Worm (Caenorhabditis elegans) whole organism, L4/young adult: ENCODE measurements around the gene Y43C5B.3.

Source experiments
- W03F9.2 ChIP-seq: fragments of 150-350 bp; optimal IDR thresholded peaks from 2 replicates; lab custom pipeline; 2014; ENCODE audit warnings: missing biosample characterization, missing genetic modification characterization
- dao-5 ChIP-seq: sonication (generic microtip); optimal IDR thresholded peaks from 2 replicates; lab custom pipeline; 2016; ENCODE audit warnings: missing genotype, missing genetic modification characterization, moderate library complexity, missing compliant biosample characterization
- him-1 ChIP-seq: sonication (generic microtip); optimal IDR thresholded peaks from 2 replicates; lab custom pipeline; 2016; ENCODE audit warnings: missing genotype, missing genetic modification reagents, missing genetic modification characterization, missing compliant biosample characterization

Gene Y43C5B.3

ce11 chrIV:10345486-10345885, 4.9 kb upstream of the Y43C5B.3 start:
- TF ChIP-seq W03F9.2 (tag; lab: Kevin White, UChicago) (no peak), him-1 (tag; lab: Kevin White, UChicago) (no peak), dao-5 (tag; lab: Kevin White, UChicago) (no peak)

- TF ChIP-seq him-1 (tag; lab: Kevin White, UChicago) (peak; percentile 32), dao-5 (tag; lab: Kevin White, UChicago) (no peak), W03F9.2 (tag; lab: Kevin White, UChicago) (peak; percentile 7)
Measured at ce11 chrIV:10345990-10346389, 4.4 kb upstream of the Y43C5B.3 start.

ce11 chrIV:10346948-10347347, 3.4 kb upstream of the Y43C5B.3 start:
- TF ChIP-seq dao-5 (tag; lab: Kevin White, UChicago) (no peak), him-1 (tag; lab: Kevin White, UChicago) (no peak), W03F9.2 (tag; lab: Kevin White, UChicago) (no peak)

- TF ChIP-seq him-1 (tag; lab: Kevin White, UChicago) (no peak), dao-5 (tag; lab: Kevin White, UChicago) (no peak), W03F9.2 (tag; lab: Kevin White, UChicago) (no peak)
Measured at ce11 chrIV:10347528-10347927, 2.9 kb upstream of the Y43C5B.3 start.

ce11 chrIV:10352243-10352642, 1.9 kb downstream of the Y43C5B.3 start, which contains the start of gene Y43C5B.2:
TSS of gene Y43C5B.2 (minus strand) at chrIV:10352343.
- TF ChIP-seq him-1 (tag; lab: Kevin White, UChicago) = no peak
- TF ChIP-seq dao-5 (tag; lab: Kevin White, UChicago) = no peak
- no peak for TF ChIP-seq W03F9.2 (tag; lab: Kevin White, UChicago)

- TF ChIP-seq W03F9.2 (tag; lab: Kevin White, UChicago) (no peak), him-1 (tag; lab: Kevin White, UChicago) (no peak), dao-5 (tag; lab: Kevin White, UChicago) (no peak)
Measured at ce11 chrIV:10357072-10357471, 6.7 kb downstream of the Y43C5B.3 start, which contains the start of gene R11A8.1. TSS of gene R11A8.1 (minus strand) at chrIV:10357172.

- TF ChIP-seq W03F9.2 (tag; lab: Kevin White, UChicago) (no peak), him-1 (tag; lab: Kevin White, UChicago) (no peak), dao-5 (tag; lab: Kevin White, UChicago) (no peak)
Measured at ce11 chrIV:10357842-10358241, 7.5 kb downstream of the Y43C5B.3 start, which contains the start of gene gkow-1. TSS of gene gkow-1 (plus strand) at chrIV:10358142.

- TF ChIP-seq him-1 (tag; lab: Kevin White, UChicago) (no peak), W03F9.2 (tag; lab: Kevin White, UChicago) (no peak), dao-5 (tag; lab: Kevin White, UChicago) (no peak)
Measured at ce11 chrIV:10360336-10360735, 9.9 kb downstream of the Y43C5B.3 start, which contains the start of gene ugt-59. TSS of gene ugt-59 (plus strand) at chrIV:10360636.

- no peak for TF ChIP-seq dao-5 (tag; lab: Kevin White, UChicago)
- TF ChIP-seq him-1 (tag; lab: Kevin White, UChicago) = no peak
- TF ChIP-seq W03F9.2 (tag; lab: Kevin White, UChicago) = no peak
Measured at ce11 chrIV:10366018-10366417, 15.6 kb downstream of the Y43C5B.3 start, which contains the start of gene sir-2.1. TSS of gene sir-2.1 (minus strand) at chrIV:10366229.

- TF ChIP-seq dao-5 (tag; lab: Kevin White, UChicago) = no peak
- TF ChIP-seq W03F9.2 (tag; lab: Kevin White, UChicago) = peak; percentile 44
Measured at ce11 chrIV:10367740-10368246, 17.4 kb downstream of the Y43C5B.3 start, which contains the start of gene pges-2. TSS of gene pges-2 (minus strand) at chrIV:10367790.

- TF ChIP-seq dao-5 (tag; lab: Kevin White, UChicago) = no peak
- TF ChIP-seq W03F9.2 (tag; lab: Kevin White, UChicago) = no peak
- TF ChIP-seq him-1 (tag; lab: Kevin White, UChicago) = no peak
Measured at ce11 chrIV:10368326-10368725, 17.9 kb downstream of the Y43C5B.3 start, which contains the start of gene iars-1. TSS of gene iars-1 (plus strand) at chrIV:10368601.

ce11 chrIV:10373772-10374288, 23.4 kb downstream of the Y43C5B.3 start, which contains the start of gene mpz-5:
TSS of gene mpz-5 (minus strand) at chrIV:10373822.
- TF ChIP-seq dao-5 (tag; lab: Kevin White, UChicago) (no peak), W03F9.2 (tag; lab: Kevin White, UChicago) (peak; percentile 86)

- TF ChIP-seq him-1 (tag; lab: Kevin White, UChicago) (no peak), W03F9.2 (tag; lab: Kevin White, UChicago) (no peak), dao-5 (tag; lab: Kevin White, UChicago) (no peak)
Measured at ce11 chrIV:10374601-10375000, 24.2 kb downstream of the Y43C5B.3 start, which contains the start of gene mask-1. TSS of gene mask-1 (plus strand) at chrIV:10374901.

ce11 chrIV:10380626-10381025, 30.2 kb downstream of the Y43C5B.3 start:
- no peak for TF ChIP-seq W03F9.2 (tag; lab: Kevin White, UChicago)
- no peak for TF ChIP-seq dao-5 (tag; lab: Kevin White, UChicago)
- TF ChIP-seq him-1 (tag; lab: Kevin White, UChicago) = no peak
